Worm (Caenorhabditis elegans) whole organism, L3 larva: ENCODE results near the gene syx-2.
A peak's percentile ranks its signal among the peaks of the same experiment; 100 is the strongest.

ENCODE experiments used
- R02D3.7 ChIP-seq: fragments of 150-350 bp; optimal IDR thresholded peaks from 2 replicates; lab custom pipeline; 2014; ENCODE audit warnings: missing biosample characterization, missing genetic modification characterization
- ama-1 ChIP-seq: fragments of 150-350 bp; optimal IDR thresholded peaks from 2 replicates; lab custom pipeline; 2018
- ceh-16 ChIP-seq: sonication (generic microtip); optimal IDR thresholded peaks from 2 replicates; lab custom pipeline; 2017; ENCODE audit warnings: missing biosample characterization, missing genetic modification characterization
- elt-2 ChIP-seq: sonication (generic microtip); optimal IDR thresholded peaks from 2 replicates; lab custom pipeline; 2016; ENCODE audit warnings: missing genetic modification reagents, mild to moderate bottlenecking, missing genetic modification characterization, missing compliant biosample characterization
- elt-3 ChIP-seq, 3 experiments: fragments of 150-350 bp in 1 of 3; sonication (generic microtip) in 2 of 3; optimal IDR thresholded peaks; 2 replicates in 2 of 3; 4 replicates in 1 of 3; lab custom pipeline; 2014 to 2017; ENCODE audit warnings: missing biosample characterization in 3 of 3, missing genetic modification characterization in 3 of 3
- nhr-67 ChIP-seq: fragments of 150-350 bp; optimal IDR thresholded peaks from 2 replicates; lab custom pipeline; 2014; ENCODE audit warnings: missing biosample characterization, missing genetic modification characterization
- nhr-77 ChIP-seq: fragments of 150-350 bp; optimal IDR thresholded peaks from 2 replicates; lab custom pipeline; 2014; ENCODE audit warnings: missing biosample characterization, missing genetic modification characterization
- sea-2 ChIP-seq: fragments of 150-350 bp; sonication (generic microtip); optimal IDR thresholded peaks from 4 replicates; lab custom pipeline; 2014; ENCODE audit warnings: missing biosample characterization, missing genetic modification reagents, missing genetic modification characterization
- ztf-11 ChIP-seq: fragments of 150-350 bp; optimal IDR thresholded peaks from 2 replicates; lab custom pipeline; 2014; ENCODE audit warnings: missing biosample characterization, missing genetic modification characterization

- TF ChIP-seq ceh-16 (tag; lab: Kevin White, UChicago) (no peak), nhr-67 (no peak), ama-1 (lab: Kevin White, UChicago) (no peak), R02D3.7 (no peak), elt-2 (tag; lab: Kevin White, UChicago) (peak; percentile 11), sea-2 (GFP tag; lab: Kevin White, UChicago) (no peak), nhr-77 (no peak), ztf-11 (tag; lab: Kevin White, UChicago) (no peak), elt-3 (tag; optimal IDR thresholded peaks at IDR 0.05; lab: Kevin White, UChicago) (no peak)
Observed at ce11 chrX:13995803-13996388, 35.9 kb downstream of the syx-2 start, which contains the start of the genes C31E10.5 and C31E10.6.
